Fruit fly (Drosophila melanogaster): ENCODE measurements around the gene Nubp2.

The Nubp2 gene

DNA sequence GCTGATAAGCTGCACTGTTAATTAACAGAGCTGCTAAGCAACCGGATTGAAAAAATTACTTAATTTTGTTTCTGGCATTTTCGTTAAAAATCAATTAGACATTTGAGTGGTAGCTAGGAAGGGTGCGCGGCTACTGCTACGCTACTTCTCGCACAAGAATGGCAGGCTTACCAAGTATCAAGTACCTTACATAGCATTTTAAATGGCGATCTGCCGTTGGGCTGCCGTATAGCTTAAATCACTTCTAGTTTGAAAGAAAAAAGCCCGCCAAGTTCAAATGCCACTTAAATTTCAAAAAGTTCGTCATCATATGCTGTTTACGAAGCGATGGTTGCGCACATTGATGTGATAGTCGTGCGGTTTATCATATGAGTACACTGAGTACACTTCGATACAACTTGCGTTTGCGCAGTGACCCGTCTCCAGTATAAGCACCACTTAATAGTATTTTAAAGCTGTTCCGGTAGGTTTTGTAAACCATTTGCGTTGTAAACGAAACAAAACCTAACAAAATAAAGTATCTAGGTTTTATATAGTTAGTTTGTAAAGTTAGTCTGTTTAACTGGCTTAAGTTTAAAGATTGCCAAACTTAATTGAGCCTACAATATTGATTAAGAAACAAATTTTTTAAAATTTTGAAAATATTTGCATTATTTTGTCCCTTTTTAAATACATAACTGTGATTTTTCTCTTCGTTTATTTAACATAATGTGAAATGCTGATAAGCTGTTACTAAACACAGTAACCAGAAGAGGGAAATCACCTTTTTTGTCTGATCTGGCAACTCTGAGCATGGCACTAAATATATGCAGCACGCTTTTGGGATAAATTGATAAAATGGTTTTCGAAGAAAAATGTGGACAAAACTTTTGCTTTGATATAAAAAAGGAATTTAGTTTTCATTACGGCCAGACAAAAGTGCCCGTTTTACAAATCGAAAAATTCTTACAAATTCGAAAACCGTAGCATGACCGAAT lies 14.9 kb downstream of the Nubp2 start (continued):
- no peak for TF ChIP-seq Dfd (GFP tag; optimal IDR thresholded peaks at IDR 0.05)
- TF ChIP-seq lbe (GFP tag; optimal IDR thresholded peaks at IDR 0.05): no peak
- no peak for TF ChIP-seq CG30403 (GFP tag; optimal IDR thresholded peaks at IDR 0.05)
- no peak for TF ChIP-seq CG17612 (GFP tag; IDR thresholded peaks at IDR 0.05)
- no peak for TF ChIP-seq CG9609 (GFP tag; optimal IDR thresholded peaks at IDR 0.05)
- no peak for TF ChIP-seq CG7271 (tag; optimal IDR thresholded peaks at IDR 0.05)
- no peak for TF ChIP-seq Mes4 (GFP tag; optimal IDR thresholded peaks at IDR 0.05)
- no peak for TF ChIP-seq CG17568 (GFP tag; optimal IDR thresholded peaks at IDR 0.05)
- TF ChIP-seq CG11695 (GFP tag; IDR thresholded peaks at IDR 0.05): no peak
- no peak for TF ChIP-seq pan (optimal IDR thresholded peaks at IDR 0.05)
- no peak for TF ChIP-seq pan (GFP tag; optimal IDR thresholded peaks at IDR 0.05 in 1 of 2, IDR thresholded peaks at IDR 0.05 in 1 of 2)
- TF ChIP-seq Med (GFP tag): peak; percentile 80
- TF ChIP-seq nau (GFP tag; optimal IDR thresholded peaks at IDR 0.05): no peak
- TF ChIP-seq CG4328 (GFP tag; optimal IDR thresholded peaks at IDR 0.05): no peak
- no peak for TF ChIP-seq klu (GFP tag; IDR thresholded peaks at IDR 0.05)
- TF ChIP-seq Myb (GFP tag; optimal IDR thresholded peaks at IDR 0.05): peak; percentile 59
- TF ChIP-seq vnd (GFP tag; IDR thresholded peaks at IDR 0.05; ENCODE audit: partially characterized antibody): no peak; the same call in 2 of the 3 replicates
- peak; percentile 4 for TF ChIP-seq phol (tag; optimal IDR thresholded peaks at IDR 0.05)
- TF ChIP-seq slou (GFP tag; optimal IDR thresholded peaks at IDR 0.05): no peak
- TF ChIP-seq sim (GFP tag; IDR thresholded peaks at IDR 0.05): no peak
- no peak for TF ChIP-seq br (optimal IDR thresholded peaks at IDR 0.05)
- TF ChIP-seq CG10321 (GFP tag; IDR thresholded peaks at IDR 0.05): no peak
- peak; percentile 67 for TF ChIP-seq CTCF (GFP tag; optimal IDR thresholded peaks at IDR 0.05)
- no peak for TF ChIP-seq CG12155 (GFP tag; optimal IDR thresholded peaks at IDR 0.05)
- no peak for TF ChIP-seq CG4820 (GFP tag; optimal IDR thresholded peaks at IDR 0.05)
- TF ChIP-seq Hr78 (GFP tag; optimal IDR thresholded peaks at IDR 0.05): peak in 1 of 2 experiments; percentile 92
- no peak for TF ChIP-seq Hr39 (optimal IDR thresholded peaks at IDR 0.05)
- TF ChIP-seq CG43689 (GFP tag; IDR thresholded peaks at IDR 0.05): no peak
- no peak for TF ChIP-seq CG15601 (tag; optimal IDR thresholded peaks at IDR 0.05)
- no peak; the same call in 2 of the 3 replicates for TF ChIP-seq row (GFP tag; IDR thresholded peaks at IDR 0.05)
- TF ChIP-seq C15 (GFP tag; IDR thresholded peaks at IDR 0.05): no peak
- TF ChIP-seq odd (GFP tag; optimal IDR thresholded peaks at IDR 0.05): no peak
- TF ChIP-seq Neu2 (GFP tag; optimal IDR thresholded peaks at IDR 0.05; ENCODE audit: borderline replicate concordance): no peak
- peak; percentile 36; the same call in 1 of the 2 replicates for TF ChIP-seq CG3847 (GFP tag; IDR thresholded peaks at IDR 0.05)
- TF ChIP-seq E2f2 (GFP tag; IDR thresholded peaks at IDR 0.05): peak; percentile 85
- TF ChIP-seq CG4360 (GFP tag; IDR thresholded peaks at IDR 0.05): no peak
- no peak for TF ChIP-seq CG6254 (GFP tag; optimal IDR thresholded peaks at IDR 0.05)
- TF ChIP-seq da (GFP tag; optimal IDR thresholded peaks at IDR 0.05): no peak
- TF ChIP-seq Ssrp (tag; optimal IDR thresholded peaks at IDR 0.05): no peak
- no peak for TF ChIP-seq Lim3 (GFP tag; IDR thresholded peaks at IDR 0.05)
- no peak for TF ChIP-seq MTF-1 (GFP tag; optimal IDR thresholded peaks at IDR 0.05; ENCODE audit: borderline replicate concordance)
- no peak for TF ChIP-seq org-1 (GFP tag; optimal IDR thresholded peaks at IDR 0.05)
- TF ChIP-seq psq (GFP tag; optimal IDR thresholded peaks at IDR 0.05): no peak
- no peak for TF ChIP-seq CG14441 (GFP tag; IDR thresholded peaks at IDR 0.05)
- TF ChIP-seq sqz (GFP tag; optimal IDR thresholded peaks at IDR 0.05): no peak
- TF ChIP-seq Chrac-16 (GFP tag; optimal IDR thresholded peaks at IDR 0.05): no peak
- no peak for TF ChIP-seq CG6654 (GFP tag; optimal IDR thresholded peaks at IDR 0.05)
- TF ChIP-seq CG6689 (GFP tag; IDR thresholded peaks at IDR 0.05): no peak
- no peak for TF ChIP-seq CG6175 (GFP tag; IDR thresholded peaks at IDR 0.05)
- TF ChIP-seq BtbVII (GFP tag; optimal IDR thresholded peaks at IDR 0.05): no peak
- TF ChIP-seq eve (GFP tag; optimal IDR thresholded peaks at IDR 0.05): no peak

All from whole organism, embryonic.